Fruit fly (Drosophila melanogaster): ENCODE data around the gene Cpr97Eb.

The Cpr97Eb gene

DNA sequence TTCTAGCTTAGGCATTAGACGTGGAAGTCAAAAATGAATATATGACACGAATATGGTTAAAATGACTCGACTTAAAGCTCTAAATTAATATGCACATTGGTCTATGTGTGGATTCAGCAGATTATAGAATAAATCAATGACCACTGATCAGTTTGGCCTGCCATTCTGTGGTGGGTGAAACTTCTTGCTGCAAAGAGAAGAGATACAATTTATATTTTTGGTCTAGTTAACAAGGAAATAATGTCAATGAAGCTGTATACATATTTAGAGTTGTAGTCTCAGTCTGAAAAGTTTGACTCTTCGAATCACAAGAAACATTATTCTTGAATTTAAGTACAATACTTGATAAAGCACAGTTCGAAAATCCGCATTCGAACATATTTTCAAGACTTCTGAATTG, 25.8 kb downstream of the Cpr97Eb start, which contains the start of gene CG43935:
TSS of gene CG43935 (plus strand) at position 301 of the 400 bp plus-strand sequence.
- TF ChIP-seq Gug (GFP tag; IDR thresholded peaks at IDR 0.05) (no peak), CG3847 (GFP tag; IDR thresholded peaks at IDR 0.05) (no peak), vvl (GFP tag; IDR thresholded peaks at IDR 0.05) (no peak), CG13296 (GFP tag; optimal IDR thresholded peaks at IDR 0.05) (no peak), abd-A (tag; optimal IDR thresholded peaks at IDR 0.05) (no peak), CG32532 (GFP tag; IDR thresholded peaks at IDR 0.05) (no peak), Chrac-16 (GFP tag; optimal IDR thresholded peaks at IDR 0.05) (no peak), CG4424 (GFP tag; optimal IDR thresholded peaks at IDR 0.05) (no peak), CG7987 (GFP tag; optimal IDR thresholded peaks at IDR 0.05) (no peak), CG12299 (tag; optimal IDR thresholded peaks at IDR 0.05) (no peak), dimm (GFP tag; IDR thresholded peaks at IDR 0.05) (no peak), CrebB (tag; optimal IDR thresholded peaks at IDR 0.05) (no peak), Taf1 (GFP tag; IDR thresholded peaks at IDR 0.05) (no peak)

dm6 chr3R:27064099-27064498, 26.8 kb downstream of the Cpr97Eb start, which contains the start of gene Nep5:
Gene Nep5 (minus strand): TSS chr3R:27064199.
- no peak for TF ChIP-seq Antp (GFP tag; optimal IDR thresholded peaks at IDR 0.05)
- TF ChIP-seq kay (GFP tag; optimal IDR thresholded peaks at IDR 0.05), result no peak
- no peak for TF ChIP-seq Med (GFP tag)
- no peak for TF ChIP-seq CG17912 (GFP tag; optimal IDR thresholded peaks at IDR 0.05)
- TF ChIP-seq vnd (GFP tag; IDR thresholded peaks at IDR 0.05; ENCODE audit: partially characterized antibody), result no peak
- no peak for TF ChIP-seq bowl (GFP tag; IDR thresholded peaks at IDR 0.05)
- no peak for TF ChIP-seq CG8359 (GFP tag; optimal IDR thresholded peaks at IDR 0.05; ENCODE audit: borderline replicate concordance)
- no peak for TF ChIP-seq sisA (GFP tag; IDR thresholded peaks at IDR 0.05)
- no peak for TF ChIP-seq Fer1 (GFP tag; optimal IDR thresholded peaks at IDR 0.05)
- TF ChIP-seq hbn (GFP tag; IDR thresholded peaks at IDR 0.05; ENCODE audit: partially characterized antibody), result no peak
- no peak for TF ChIP-seq grau (tag; optimal IDR thresholded peaks at IDR 0.05)
- TF ChIP-seq CG13287 (GFP tag; IDR thresholded peaks at IDR 0.05; ENCODE audit: partially characterized antibody), result no peak
- TF ChIP-seq slou (GFP tag; optimal IDR thresholded peaks at IDR 0.05), result no peak
- TF ChIP-seq Meics (GFP tag; optimal IDR thresholded peaks at IDR 0.05), result no peak
- no peak for TF ChIP-seq CG32772 (GFP tag; IDR thresholded peaks at IDR 0.05)
- no peak for TF ChIP-seq CG12236 (GFP tag; optimal IDR thresholded peaks at IDR 0.05)
- no peak for TF ChIP-seq Sry-β (GFP tag; optimal IDR thresholded peaks at IDR 0.05)

DNA sequence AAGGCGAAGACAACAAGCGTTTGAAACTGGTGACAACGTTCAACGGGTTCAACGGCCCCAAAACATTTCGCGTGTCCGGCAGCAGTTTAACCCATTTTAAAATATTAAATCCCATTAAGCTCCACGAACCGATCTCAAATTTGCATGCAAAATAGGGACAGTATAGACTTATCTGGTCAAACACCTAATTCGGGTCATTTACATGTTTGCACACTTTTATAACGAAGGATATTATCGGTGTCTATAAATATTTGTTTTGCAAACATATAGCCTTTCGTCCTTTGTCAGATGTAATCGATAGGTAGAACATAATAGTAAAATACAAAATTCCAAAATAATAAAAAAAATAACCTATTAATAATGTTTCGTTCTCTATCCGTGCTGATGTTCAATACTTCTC, 29.0 kb downstream of the Cpr97Eb start, which contains the start of gene CG34292:
TSS of gene CG34292 (plus strand) at position 301 of the 400 bp plus-strand sequence.
- no peak for TF ChIP-seq CG7745 (tag; optimal IDR thresholded peaks at IDR 0.05)
- TF ChIP-seq Nf-YC (tag; optimal IDR thresholded peaks at IDR 0.05), result no peak

DNA sequence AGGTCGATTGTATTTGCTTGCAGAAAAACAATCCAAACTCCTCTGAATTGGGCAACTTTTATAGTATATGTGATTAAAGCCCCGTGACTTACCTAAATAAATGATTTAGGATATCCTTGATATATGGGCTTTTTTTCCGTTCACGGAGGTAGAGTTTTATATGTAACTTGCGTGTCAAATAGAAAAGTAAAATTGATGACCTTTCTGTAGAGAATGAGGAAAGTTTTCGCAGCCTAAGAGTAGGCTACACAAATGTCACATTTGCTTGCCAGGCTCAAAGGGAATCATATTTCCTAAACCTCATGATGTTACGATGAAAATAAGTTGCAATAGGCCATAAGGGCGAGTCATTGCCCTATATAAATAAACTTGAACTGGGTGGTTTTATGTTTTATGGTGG, 34.8 kb downstream of the Cpr97Eb start:
- no peak for TF ChIP-seq CG11085 (GFP tag; IDR thresholded peaks at IDR 0.05)
- TF ChIP-seq Lpt (GFP tag; optimal IDR thresholded peaks at IDR 0.05), result no peak
- no peak for TF ChIP-seq Sry-β (GFP tag; optimal IDR thresholded peaks at IDR 0.05)
- TF ChIP-seq CG11504 (tag; optimal IDR thresholded peaks at IDR 0.05), result no peak
- TF ChIP-seq BtbVII (GFP tag; optimal IDR thresholded peaks at IDR 0.05), result no peak
- no peak for TF ChIP-seq br (optimal IDR thresholded peaks at IDR 0.05)
- TF ChIP-seq run (tag; optimal IDR thresholded peaks at IDR 0.05), result no peak
- TF ChIP-seq amos (GFP tag; IDR thresholded peaks at IDR 0.05; ENCODE audit: partially characterized antibody), result peak; percentile 19; the same call in 1 of the 2 replicates
- TF ChIP-seq CG7745 (tag; optimal IDR thresholded peaks at IDR 0.05), result no peak
- no peak for TF ChIP-seq CG17385 (GFP tag; optimal IDR thresholded peaks at IDR 0.05)
- no peak for TF ChIP-seq CG4820 (GFP tag; optimal IDR thresholded peaks at IDR 0.05)
- TF ChIP-seq Bgb (GFP tag; IDR thresholded peaks at IDR 0.05; ENCODE audit: partially characterized antibody), result peak; percentile 42; the same call in 1 of the 2 replicates
- TF ChIP-seq Sox100B (GFP tag; optimal IDR thresholded peaks at IDR 0.05), result no peak
- TF ChIP-seq CG1602 (GFP tag; optimal IDR thresholded peaks at IDR 0.05), result no peak
- TF ChIP-seq CG2120 (GFP tag; optimal IDR thresholded peaks at IDR 0.05), result no peak
- TF ChIP-seq NC2α (GFP tag; optimal IDR thresholded peaks at IDR 0.05), result no peak
- TF ChIP-seq TFAM (GFP tag; optimal IDR thresholded peaks at IDR 0.05), result no peak
- no peak for TF ChIP-seq CG1233 (GFP tag; optimal IDR thresholded peaks at IDR 0.05)
- no peak for TF ChIP-seq Dfd (GFP tag; optimal IDR thresholded peaks at IDR 0.05)
